Worm (Caenorhabditis elegans) whole organism, early embryonic: ENCODE results near the gene catp-4.

Source experiments
- B0310.2 ChIP-seq: sonication (generic microtip); optimal IDR thresholded peaks from 2 replicates; lab custom pipeline; 2016; ENCODE audit warnings: mild to moderate bottlenecking, missing genetic modification characterization, missing compliant biosample characterization
- F13C5.2 ChIP-seq: sonication (generic microtip); optimal IDR thresholded peaks from 2 replicates; lab custom pipeline; 2017; ENCODE audit warnings: mild to moderate bottlenecking, missing genetic modification characterization, inconsistent platforms, missing compliant biosample characterization
- aly-1 ChIP-seq: sonication (generic microtip); optimal IDR thresholded peaks from 2 replicates; lab custom pipeline; 2016; ENCODE audit warnings: missing genetic modification characterization, missing compliant biosample characterization
- ama-1 ChIP-seq: fragments of 150-350 bp; optimal IDR thresholded peaks from 2 replicates; lab custom pipeline; 2014
- ceh-13 ChIP-seq: fragments of 200-800 bp; sonication (Bioruptor generic); optimal IDR thresholded peaks from 2 replicates; lab custom pipeline; 2018; ENCODE audit warnings: mild to moderate bottlenecking, missing genetic modification characterization, missing compliant biosample characterization
- ceh-36 ChIP-seq: sonication (generic microtip); optimal IDR thresholded peaks from 2 replicates; lab custom pipeline; 2016; ENCODE audit warnings: missing genetic modification characterization, inconsistent platforms, missing compliant biosample characterization
- ets-7 ChIP-seq: sonication (generic microtip); optimal IDR thresholded peaks from 2 replicates; lab custom pipeline; 2016; ENCODE audit warnings: missing genotype, missing genetic modification characterization, missing compliant biosample characterization
- flt-1 ChIP-seq: fragments of 200-800 bp; sonication (Bioruptor generic); IDR thresholded peaks from 2 replicates; pipeline ENCODE4 v1.3.6; 2022; ENCODE audit warnings: missing genetic modification characterization, missing compliant biosample characterization
- hmbx-1 ChIP-seq: sonication (generic microtip); optimal IDR thresholded peaks from 2 replicates; lab custom pipeline; 2016; ENCODE audit warnings: mild to moderate bottlenecking, missing genetic modification characterization, missing compliant biosample characterization
- hmg-4 ChIP-seq: fragments of 200-800 bp; sonication (Bioruptor generic); optimal IDR thresholded peaks from 2 replicates; lab custom pipeline; 2018; ENCODE audit warnings: mild to moderate bottlenecking, missing genetic modification characterization, missing compliant biosample characterization
- hnd-1 ChIP-seq: sonication (generic microtip); optimal IDR thresholded peaks from 2 replicates; lab custom pipeline; 2016; ENCODE audit warnings: missing genetic modification characterization, missing compliant biosample characterization
- pes-1 ChIP-seq: fragments of 200-800 bp; sonication (Bioruptor generic); IDR thresholded peaks from 2 replicates; pipeline ENCODE4 v1.3.6; 2022; ENCODE audit warnings: missing genetic modification reagents, missing genetic modification characterization, missing compliant biosample characterization
- scrt-1 ChIP-seq: fragments of 200-800 bp; sonication (Bioruptor generic); IDR thresholded peaks from 2 replicates; pipeline ENCODE4 v1.3.6; 2022; ENCODE audit warnings: missing genetic modification characterization, missing compliant biosample characterization
- sea-1 ChIP-seq: fragments of 200-800 bp; sonication (Bioruptor generic); conservative IDR thresholded peaks from 2 replicates; pipeline ENCODE4 v1.3.6; 2022; ENCODE audit warnings: missing genetic modification characterization, missing compliant biosample characterization
- tbx-11 ChIP-seq: fragments of 200-800 bp; sonication (Bioruptor generic); IDR thresholded peaks from 2 replicates; pipeline ENCODE4 v1.3.6; 2022; ENCODE audit warnings: missing genetic modification characterization, missing compliant biosample characterization
- tbx-37 ChIP-seq: fragments of 200-800 bp; sonication (Bioruptor generic); conservative IDR thresholded peaks from 2 replicates; pipeline ENCODE4 v1.3.6; 2022; ENCODE audit warnings: missing genetic modification reagents, missing genetic modification characterization, missing compliant biosample characterization
- tra-4 ChIP-seq: sonication (generic microtip); optimal IDR thresholded peaks from 2 replicates; lab custom pipeline; 2017; ENCODE audit warnings: missing genetic modification characterization, missing compliant biosample characterization

The catp-4 gene

DNA sequence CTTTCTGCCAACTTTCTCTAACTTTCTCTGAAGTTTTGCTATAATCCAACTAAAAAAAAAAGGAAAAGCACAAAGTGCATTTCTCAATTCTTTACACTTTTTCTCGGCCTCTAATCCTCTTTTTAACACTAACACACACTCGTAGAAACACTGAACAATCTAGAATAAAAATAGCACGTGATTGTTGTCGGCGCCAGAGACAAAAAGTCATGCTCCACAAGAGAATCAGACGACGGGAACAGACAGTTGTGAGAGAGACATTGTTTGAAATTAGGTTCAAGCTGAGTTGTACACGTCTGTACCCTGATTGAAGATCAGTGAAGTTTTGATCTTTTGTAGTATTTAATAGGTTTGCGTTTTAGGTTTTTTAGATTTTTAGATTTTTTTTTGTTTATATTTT is 5.0 kb downstream of the catp-4 start:
- no peak for TF ChIP-seq ama-1
- TF ChIP-seq tbx-11: no peak
- no peak for TF ChIP-seq B0310.2 (tag; lab: Kevin White, UChicago)
- TF ChIP-seq ceh-13: no peak
- TF ChIP-seq sea-1 (GFP tag; lab: Robert Waterston, UW): no peak
- TF ChIP-seq F13C5.2: no peak
- no peak for TF ChIP-seq hmg-4
- no peak for TF ChIP-seq scrt-1
- TF ChIP-seq tbx-37 (GFP tag; lab: Robert Waterston, UW): no peak
- TF ChIP-seq ets-7 (tag; lab: Kevin White, UChicago): no peak
- no peak for TF ChIP-seq flt-1 (GFP tag; lab: Robert Waterston, UW)

DNA sequence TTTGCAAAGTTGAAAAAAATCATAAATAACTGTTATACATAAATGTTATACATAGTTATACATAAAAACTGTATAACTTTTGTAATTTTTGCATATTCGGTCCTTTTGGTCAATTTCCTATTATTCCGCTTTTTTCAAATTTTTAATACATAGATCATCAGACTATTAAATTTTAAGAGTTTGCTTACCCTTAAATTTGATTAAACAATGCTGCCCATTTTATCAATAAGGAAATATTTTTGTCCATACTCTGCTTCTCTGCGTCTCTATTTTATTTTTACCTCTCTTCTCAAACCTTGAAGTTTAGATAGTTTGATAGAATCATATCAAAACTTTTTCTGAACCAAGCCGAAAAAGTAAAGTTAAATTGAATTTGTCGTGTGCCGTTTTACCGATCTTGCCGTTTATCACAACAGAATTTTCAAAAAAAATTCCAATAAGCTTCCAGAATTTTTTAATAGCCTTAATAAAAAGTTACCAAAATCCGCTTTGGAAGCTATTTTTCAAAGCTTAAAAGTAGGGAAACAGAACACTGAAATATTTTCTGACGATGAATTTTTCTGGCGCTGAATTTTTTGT is 6.0 kb downstream of the catp-4 start:
- TF ChIP-seq ceh-13 (no peak), hmg-4 (no peak), tra-4 (tag; lab: Kevin White, UChicago) (no peak), tbx-11 (no peak), ets-7 (tag; lab: Kevin White, UChicago) (no peak), hmbx-1 (tag; lab: Kevin White, UChicago) (no peak)

DNA sequence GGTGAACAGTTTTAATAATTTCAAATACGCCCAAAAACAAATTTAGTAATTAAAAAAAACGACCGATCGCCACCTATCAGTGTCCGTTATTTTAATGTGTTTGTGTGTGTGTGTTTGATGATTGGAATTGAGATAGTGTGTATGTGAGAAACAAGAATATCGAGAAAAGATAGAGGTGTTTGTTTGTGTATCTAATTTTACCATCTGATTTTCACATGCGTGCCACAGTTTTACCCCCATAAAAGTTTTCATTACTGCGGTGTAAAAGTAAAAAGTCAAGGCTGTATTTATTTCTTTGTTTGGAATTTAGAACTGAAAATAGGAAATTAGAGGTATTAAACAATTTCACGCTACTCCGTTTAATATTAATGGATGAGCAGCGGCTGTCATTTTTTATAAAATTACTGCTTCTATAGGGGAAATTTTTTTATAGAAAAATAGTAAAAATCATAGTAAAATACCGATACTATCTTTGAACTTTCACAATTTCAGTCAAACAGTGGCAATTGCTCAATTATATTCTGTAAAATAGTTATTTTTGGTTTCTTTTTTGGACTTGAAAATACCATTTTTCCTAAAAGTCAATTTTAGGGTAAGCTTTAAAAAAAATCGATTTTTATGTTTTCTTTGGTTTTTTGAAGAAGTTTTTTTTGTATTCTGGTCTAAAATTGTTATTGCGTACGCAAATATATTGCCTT is 6.7 kb downstream of the catp-4 start:
- no peak for TF ChIP-seq ceh-13
- TF ChIP-seq ama-1: no peak
- TF ChIP-seq B0310.2 (tag; lab: Kevin White, UChicago): no peak
- no peak for TF ChIP-seq ceh-36
- TF ChIP-seq ets-7 (tag; lab: Kevin White, UChicago): no peak
- no peak for TF ChIP-seq tbx-11
- no peak for TF ChIP-seq flt-1 (GFP tag; lab: Robert Waterston, UW)
- no peak for TF ChIP-seq tra-4 (tag; lab: Kevin White, UChicago)
- no peak for TF ChIP-seq pes-1 (GFP tag; lab: Robert Waterston, UW)

DNA sequence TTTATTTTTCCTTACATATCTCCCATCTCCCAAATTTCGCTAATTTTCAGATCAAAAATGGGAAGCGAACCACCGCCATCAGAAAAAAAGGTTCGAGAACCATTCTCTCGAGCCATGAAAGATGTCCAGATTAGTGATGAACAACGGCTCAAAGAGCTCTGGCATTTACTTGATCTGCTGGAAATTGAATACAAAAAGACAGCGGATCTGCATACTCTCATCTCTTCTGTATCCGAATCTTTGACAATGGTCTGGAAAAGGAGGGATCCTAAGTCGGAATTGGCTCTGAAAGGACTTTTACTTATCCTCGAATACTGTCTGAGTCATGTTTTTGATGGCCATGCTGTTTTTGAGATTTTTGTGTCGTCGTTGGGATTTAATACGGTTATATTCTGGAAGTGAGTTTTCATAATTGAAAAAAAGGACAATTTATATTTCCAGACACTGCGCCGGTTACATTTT is 7.5 kb downstream of the catp-4 start, which contains the start of gene tps-2:
Gene tps-2 (plus strand): TSS at position 51 of the 462 bp plus-strand sequence.
- no peak for TF ChIP-seq ceh-13

DNA sequence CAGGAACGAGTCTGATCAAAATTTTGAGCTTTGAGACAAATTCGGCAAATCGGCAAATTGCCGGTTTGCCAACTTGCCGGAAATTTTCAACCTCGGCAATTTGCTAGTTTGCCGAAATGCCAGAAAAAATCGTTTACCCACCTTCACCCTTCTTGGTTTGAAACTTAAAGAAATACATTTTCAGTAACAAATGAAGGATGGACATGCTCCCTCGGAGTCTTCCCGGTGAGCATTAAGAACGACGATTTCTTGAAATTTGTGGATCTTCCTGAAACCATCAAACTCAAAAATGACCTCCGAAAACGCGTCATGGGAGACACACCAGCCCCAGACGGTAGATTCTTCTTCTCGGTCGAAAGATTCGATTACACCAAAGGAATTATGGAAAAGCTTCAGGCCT is 9.4 kb downstream of the catp-4 start:
- no peak for TF ChIP-seq B0310.2 (tag; lab: Kevin White, UChicago)
- TF ChIP-seq scrt-1: no peak
- TF ChIP-seq ceh-36: no peak
- no peak for TF ChIP-seq tra-4 (tag; lab: Kevin White, UChicago)
- TF ChIP-seq flt-1 (GFP tag; lab: Robert Waterston, UW): no peak
- TF ChIP-seq hmbx-1 (tag; lab: Kevin White, UChicago): no peak
- TF ChIP-seq aly-1: no peak
- no peak for TF ChIP-seq ets-7 (tag; lab: Kevin White, UChicago)
- no peak for TF ChIP-seq hnd-1 (tag; lab: Kevin White, UChicago)

DNA sequence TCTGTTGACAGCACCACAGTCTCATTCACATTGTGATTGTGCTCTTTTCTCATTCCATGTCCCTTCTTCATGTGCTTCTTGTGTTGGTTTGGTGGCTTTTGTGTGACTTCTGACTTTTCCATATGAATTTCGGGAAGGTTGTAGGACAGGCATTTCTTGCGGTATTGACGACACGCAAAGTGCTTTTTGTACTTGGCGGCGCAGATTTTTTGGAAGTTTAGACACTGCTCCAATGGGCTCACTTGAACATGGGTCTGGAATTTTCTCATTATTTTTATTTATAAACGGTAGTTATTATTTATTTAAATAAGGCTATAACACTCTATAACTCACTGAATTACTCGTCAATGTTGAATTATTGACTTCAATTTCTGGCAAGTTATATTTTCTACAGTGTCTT is 10.9 kb downstream of the catp-4 start:
- TF ChIP-seq hmbx-1 (tag; lab: Kevin White, UChicago): no peak
- no peak for TF ChIP-seq tbx-11
- no peak for TF ChIP-seq tbx-37 (GFP tag; lab: Robert Waterston, UW)

DNA sequence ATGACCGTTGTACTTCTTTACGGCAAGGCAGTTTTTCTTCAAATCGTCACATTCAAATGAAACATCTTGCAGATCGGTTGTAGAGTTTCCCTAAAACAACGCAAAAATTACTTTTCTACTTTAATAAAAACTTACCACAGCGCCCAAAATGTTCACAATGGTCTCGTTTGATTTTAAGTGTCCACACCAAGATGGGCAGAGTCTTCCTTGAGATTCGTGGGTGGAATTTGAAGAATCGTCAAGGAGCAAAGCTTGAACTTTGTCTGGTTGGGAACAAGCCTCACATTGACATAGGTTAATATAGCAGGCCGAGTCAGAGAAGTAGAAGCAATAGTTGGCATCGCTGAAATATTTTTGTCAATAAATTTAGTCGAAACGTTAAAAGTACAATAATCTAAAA is 11.6 kb downstream of the catp-4 start:
- no peak for TF ChIP-seq B0310.2 (tag; lab: Kevin White, UChicago)
- no peak for TF ChIP-seq tbx-37 (GFP tag; lab: Robert Waterston, UW)

DNA sequence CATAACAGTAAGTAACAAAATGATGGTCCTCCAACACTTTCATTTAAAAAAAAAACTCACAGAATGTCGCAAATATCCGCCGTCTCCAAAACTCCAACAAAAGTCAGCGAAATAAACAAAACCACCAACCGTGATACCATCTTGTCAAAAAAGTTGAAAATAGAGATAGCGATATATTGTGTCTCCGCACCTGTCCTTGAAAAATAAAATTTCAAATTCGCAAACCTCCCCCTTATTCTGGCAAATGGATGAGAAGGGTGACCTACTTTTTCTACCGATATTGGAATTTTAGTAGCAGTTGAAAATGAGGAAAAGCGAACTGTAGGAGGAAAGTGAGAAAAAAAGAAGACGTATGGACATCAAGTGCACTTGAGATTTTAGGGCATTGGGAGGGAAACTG is 12.1 kb downstream of the catp-4 start, which contains the start of gene F19H8.2:
Gene F19H8.2 (minus strand): TSS at position 391 of the 400 bp plus-strand sequence.
- TF ChIP-seq scrt-1: no peak
- TF ChIP-seq ama-1: no peak
- TF ChIP-seq hnd-1 (tag; lab: Kevin White, UChicago): no peak
- no peak for TF ChIP-seq ets-7 (tag; lab: Kevin White, UChicago)
- no peak for TF ChIP-seq tbx-37 (GFP tag; lab: Robert Waterston, UW)
- TF ChIP-seq hmbx-1 (tag; lab: Kevin White, UChicago): no peak
- no peak for TF ChIP-seq sea-1 (GFP tag; lab: Robert Waterston, UW)
- no peak for TF ChIP-seq ceh-36
- no peak for TF ChIP-seq hmg-4
- TF ChIP-seq tra-4 (tag; lab: Kevin White, UChicago): no peak
- no peak for TF ChIP-seq ceh-13
- no peak for TF ChIP-seq aly-1

DNA sequence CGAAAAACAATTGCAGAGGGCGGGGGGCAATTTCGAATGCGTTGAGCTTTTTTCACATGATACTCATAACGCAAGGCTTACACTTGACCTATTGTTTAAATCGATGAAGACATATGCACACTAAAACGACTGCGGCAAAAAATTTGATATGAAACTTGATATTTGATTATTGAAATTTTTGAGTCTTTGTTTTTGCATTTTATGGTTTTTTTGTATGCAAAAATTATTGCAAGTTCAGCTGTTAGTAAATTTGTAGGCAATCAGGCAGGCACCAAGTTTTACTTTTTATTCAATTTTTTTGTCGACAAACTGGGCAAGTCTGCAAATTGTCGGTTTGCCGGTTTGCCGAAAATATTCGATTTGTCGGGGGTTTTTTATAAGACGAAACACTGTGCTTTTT is 12.8 kb downstream of the catp-4 start, which contains the start of gene arl-3:
Gene arl-3 (plus strand): TSS at position 301 of the 400 bp plus-strand sequence.
- TF ChIP-seq pes-1 (GFP tag; lab: Robert Waterston, UW) (no peak), hmg-4 (no peak), hmbx-1 (tag; lab: Kevin White, UChicago) (no peak), ceh-36 (no peak), flt-1 (GFP tag; lab: Robert Waterston, UW) (no peak), tra-4 (tag; lab: Kevin White, UChicago) (no peak), ama-1 (no peak)
